Worm (Caenorhabditis elegans): ENCODE measurements around the gene F46H5.3.

DNA sequence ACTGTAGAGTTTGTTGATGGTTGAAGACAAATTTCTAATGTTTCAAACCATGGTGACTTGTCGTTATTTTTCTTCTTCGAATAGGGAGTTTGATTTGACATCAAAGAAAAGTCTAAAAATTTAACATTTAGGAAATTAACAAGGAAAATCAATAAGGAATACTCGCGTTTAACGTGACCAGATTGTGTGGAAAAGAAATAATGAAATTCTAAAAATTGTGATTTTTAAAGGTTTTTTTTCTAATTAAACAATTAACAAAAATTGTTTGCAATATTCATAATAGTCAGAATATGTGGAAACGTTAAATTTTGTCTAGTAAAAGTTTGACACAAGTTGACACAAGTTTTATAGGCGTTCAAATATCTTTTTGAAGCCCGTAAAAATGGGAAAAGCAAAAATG is 50.9 kb downstream of the F46H5.3 start, which contains the start of gene C55B6.4:
- no peak for TF ChIP-seq ces-1 (GFP tag; optimal IDR thresholded peaks at IDR 0.05)
- TF ChIP-seq fkh-8 (tag; optimal IDR thresholded peaks at IDR 0.05): no peak
- no peak for TF ChIP-seq unc-62 (GFP tag; optimal IDR thresholded peaks at IDR 0.05)
